Worm (Caenorhabditis elegans) whole organism, L4 larva: ENCODE results near the gene mdt-9.

Experiments used
- Y105C5A.15 ChIP-seq: fragments of 200-800 bp; sonication (Bioruptor generic); IDR thresholded peaks from 2 replicates; pipeline ENCODE4 v1.3.6; 2022; ENCODE audit warnings: missing genetic modification characterization, missing compliant biosample characterization
- ceh-20 ChIP-seq: fragments of 200-800 bp; sonication (Bioruptor generic); IDR thresholded peaks from 2 replicates; pipeline ENCODE4 v1.3.6; 2022; ENCODE audit warnings: missing genetic modification reagents, missing genetic modification characterization, missing compliant biosample characterization
- dpl-1 ChIP-seq: fragments of 150-350 bp; optimal IDR thresholded peaks from 2 replicates; lab custom pipeline; 2014; ENCODE audit warnings: missing biosample characterization, missing genetic modification reagents, missing genetic modification characterization
- dve-1 ChIP-seq: sonication (generic microtip); optimal IDR thresholded peaks from 2 replicates; lab custom pipeline; 2017; ENCODE audit warnings: antibody characterized with exemption, mild to moderate bottlenecking, missing genetic modification characterization, missing compliant biosample characterization; ENCODE audit not compliant: insufficient read depth
- hmg-1.1 ChIP-seq: fragments of 200-800 bp; sonication (Bioruptor generic); IDR thresholded peaks from 2 replicates; pipeline ENCODE4 v1.3.6; 2022; ENCODE audit warnings: missing genetic modification reagents, missing genetic modification characterization, missing compliant biosample characterization
- nhr-77 ChIP-seq: fragments of 150-350 bp; optimal IDR thresholded peaks from 2 replicates; lab custom pipeline; 2014; ENCODE audit warnings: missing biosample characterization, missing genetic modification characterization
- rbr-2 ChIP-seq: sonication (generic microtip); optimal IDR thresholded peaks from 2 replicates; lab custom pipeline; 2016; ENCODE audit warnings: missing genotype, missing genetic modification characterization, missing compliant biosample characterization
- saeg-2 ChIP-seq: fragments of 200-800 bp; sonication (Bioruptor generic); IDR thresholded peaks from 2 replicates; pipeline ENCODE4 v1.3.6; 2022; ENCODE audit warnings: missing genetic modification reagents, missing genetic modification characterization, missing compliant biosample characterization
- spr-3 ChIP-seq: fragments of 200-800 bp; sonication (Bioruptor generic); optimal IDR thresholded peaks from 2 replicates; lab custom pipeline; 2018; ENCODE audit warnings: mild to moderate bottlenecking, missing genetic modification characterization, missing compliant biosample characterization

- TF ChIP-seq spr-3 (GFP tag; lab: Kevin White, UChicago) (no peak), saeg-2 (no peak), hmg-1.1 (GFP tag; lab: Robert Waterston, UW) (no peak), Y105C5A.15 (GFP tag; lab: Robert Waterston, UW) (no peak), dpl-1 (no peak), nhr-77 (tag; lab: Kevin White, UChicago) (no peak), dve-1 (no peak), ceh-20 (GFP tag; lab: Robert Waterston, UW) (no peak), rbr-2 (no peak)
Measured at ce11 chrIV:13390770-13391169, 4.6 kb downstream of the mdt-9 start.
